Worm (Caenorhabditis elegans) whole organism, L4 larva: ENCODE data around the gene str-172.

Experiments
- F44E2.7 ChIP-seq: fragments of 200-800 bp; sonication (Bioruptor generic); IDR thresholded peaks from 2 replicates; pipeline ENCODE4 v2.1.2; 2022; ENCODE audit warnings: missing genetic modification characterization, missing compliant biosample characterization
- F49E8.2 ChIP-seq: sonication (generic microtip); optimal IDR thresholded peaks from 2 replicates; lab custom pipeline; 2016; ENCODE audit warnings: missing compliant biosample characterization, mild to moderate bottlenecking, missing genetic modification characterization, borderline replicate concordance
- T20F7.1 ChIP-seq: fragments of 200-800 bp; sonication (Bioruptor generic); optimal IDR thresholded peaks from 2 replicates; lab custom pipeline; 2018; ENCODE audit warnings: mild to moderate bottlenecking, missing genetic modification characterization, missing compliant biosample characterization
- T26A8.4 ChIP-seq: fragments of 200-800 bp; sonication (Bioruptor generic); IDR thresholded peaks from 2 replicates; pipeline ENCODE4 v1.3.6; 2022; ENCODE audit warnings: missing genetic modification characterization, missing compliant biosample characterization
- Y105C5A.15 ChIP-seq: fragments of 200-800 bp; sonication (Bioruptor generic); IDR thresholded peaks from 2 replicates; pipeline ENCODE4 v1.3.6; 2022; ENCODE audit warnings: missing genetic modification characterization, missing compliant biosample characterization
- Y75B8A.6 ChIP-seq: fragments of 200-800 bp; sonication (Bioruptor generic); IDR thresholded peaks from 2 replicates; pipeline ENCODE4 v1.3.6; 2022; ENCODE audit warnings: missing genetic modification reagents, missing genetic modification characterization, missing compliant biosample characterization
- ZK337.2 ChIP-seq: fragments of 200-800 bp; sonication (Bioruptor generic); IDR thresholded peaks from 2 replicates; pipeline ENCODE4 v1.3.6; 2022; ENCODE audit warnings: missing genetic modification reagents, missing genetic modification characterization, missing compliant biosample characterization
- ZK546.5 ChIP-seq, 2 experiments: sonication (generic microtip); optimal IDR thresholded peaks; 2 replicates each; lab custom pipeline; 2017; ENCODE audit warnings: missing biosample characterization in 2 of 2, missing genetic modification characterization in 2 of 2
- aha-1 ChIP-seq: fragments of 150-350 bp; peaks from one replicate; lab custom pipeline; 2014; ENCODE audit warnings: missing biosample characterization, missing genetic modification characterization
- ceh-20 ChIP-seq: fragments of 200-800 bp; sonication (Bioruptor generic); IDR thresholded peaks from 2 replicates; pipeline ENCODE4 v1.3.6; 2022; ENCODE audit warnings: missing genetic modification reagents, missing genetic modification characterization, missing compliant biosample characterization
- ceh-44 ChIP-seq: fragments of 200-800 bp; sonication (Bioruptor generic); IDR thresholded peaks from 2 replicates; pipeline ENCODE4 v1.3.6; 2022; ENCODE audit warnings: missing genetic modification reagents, missing genetic modification characterization, missing compliant biosample characterization
- ceh-62 ChIP-seq: sonication (generic microtip); optimal IDR thresholded peaks from 2 replicates; lab custom pipeline; 2017; ENCODE audit warnings: missing biosample characterization, missing genetic modification characterization
- cey-2 ChIP-seq: sonication (generic microtip); optimal IDR thresholded peaks from 3 replicates; lab custom pipeline; 2017; ENCODE audit warnings: missing genetic modification characterization, mild to moderate bottlenecking, missing compliant biosample characterization, antibody characterized with exemption, borderline replicate concordance; ENCODE audit not compliant: insufficient read depth
- ctbp-1 ChIP-seq: fragments of 200-800 bp; sonication (Bioruptor generic); IDR thresholded peaks from 2 replicates; pipeline ENCODE4 v1.3.6; 2022; ENCODE audit warnings: missing genetic modification reagents, missing genetic modification characterization, missing compliant biosample characterization
- daf-12 ChIP-seq: fragments of 150-350 bp; optimal IDR thresholded peaks from 2 replicates; lab custom pipeline; 2014; ENCODE audit warnings: missing biosample characterization, missing genetic modification reagents, missing genetic modification characterization
- daf-8 ChIP-seq: fragments of 200-800 bp; sonication (Bioruptor generic); IDR thresholded peaks from 2 replicates; pipeline ENCODE4 v1.3.6; 2022; ENCODE audit warnings: missing genetic modification characterization, missing compliant biosample characterization
- dmd-9 ChIP-seq: fragments of 200-800 bp; sonication (Bioruptor generic); IDR thresholded peaks from 2 replicates; pipeline ENCODE4 v1.3.6; 2022; ENCODE audit warnings: missing genetic modification reagents, missing genetic modification characterization, missing compliant biosample characterization
- dpl-1 ChIP-seq: fragments of 150-350 bp; optimal IDR thresholded peaks from 2 replicates; lab custom pipeline; 2014; ENCODE audit warnings: missing biosample characterization, missing genetic modification reagents, missing genetic modification characterization
- egl-43 ChIP-seq: fragments of 200-800 bp; sonication (Bioruptor generic); IDR thresholded peaks from 2 replicates; pipeline ENCODE4 v1.3.6; 2022; ENCODE audit warnings: missing genetic modification reagents, missing genetic modification characterization, missing compliant biosample characterization
- fos-1 ChIP-seq: fragments of 150-350 bp; optimal IDR thresholded peaks from 2 replicates; lab custom pipeline; 2014; ENCODE audit warnings: missing biosample characterization, missing genetic modification characterization
- hif-1 ChIP-seq, 2 experiments: sonication (generic microtip); optimal IDR thresholded peaks; 2 replicates each; lab custom pipeline; 2016 to 2017; ENCODE audit warnings: missing compliant biosample characterization in 2 of 2, missing genetic modification characterization in 2 of 2, missing genetic modification reagents in 2 of 2, missing genotype in 2 of 2, mild to moderate bottlenecking in 1 of 2
- hlh-11 ChIP-seq: fragments of 200-800 bp; sonication (Bioruptor generic); optimal IDR thresholded peaks from 2 replicates; lab custom pipeline; 2018; ENCODE audit warnings: mild to moderate bottlenecking, missing genetic modification characterization, missing compliant biosample characterization
- hlh-30 ChIP-seq: sonication (generic microtip); optimal IDR thresholded peaks from 2 replicates; lab custom pipeline; 2017; ENCODE audit warnings: antibody characterized with exemption, mild to moderate bottlenecking, missing genetic modification characterization, missing compliant biosample characterization; ENCODE audit not compliant: insufficient read depth
- lim-7 ChIP-seq: fragments of 200-800 bp; sonication (Bioruptor generic); IDR thresholded peaks from 2 replicates; pipeline ENCODE4 v1.3.6; 2022; ENCODE audit warnings: missing genetic modification characterization, missing compliant biosample characterization
- lin-1 ChIP-seq: fragments of 200-800 bp; sonication (Bioruptor generic); IDR thresholded peaks from 2 replicates; pipeline ENCODE4 v1.3.6; 2022; ENCODE audit warnings: missing genetic modification reagents, missing genetic modification characterization, missing compliant biosample characterization
- lin-13 ChIP-seq: fragments of 150-350 bp; optimal IDR thresholded peaks from 2 replicates; lab custom pipeline; 2014; ENCODE audit warnings: missing biosample characterization, missing genetic modification reagents, missing genetic modification characterization
- lin-29 ChIP-seq: fragments of 200-800 bp; sonication (Bioruptor generic); IDR thresholded peaks from 2 replicates; pipeline ENCODE4 v1.3.6; 2022; ENCODE audit warnings: missing genetic modification reagents, missing genetic modification characterization, missing compliant biosample characterization
- lin-38 ChIP-seq: fragments of 200-800 bp; sonication (Bioruptor generic); IDR thresholded peaks from 2 replicates; pipeline ENCODE4 v1.3.6; 2022; ENCODE audit warnings: missing genetic modification reagents, missing genetic modification characterization, missing compliant biosample characterization
- lir-3 ChIP-seq: sonication (generic microtip); optimal IDR thresholded peaks from 2 replicates; lab custom pipeline; 2016; ENCODE audit warnings: mild to moderate bottlenecking, missing genetic modification characterization, missing compliant biosample characterization
- madf-9 ChIP-seq: fragments of 200-800 bp; sonication (Bioruptor generic); conservative IDR thresholded peaks from 2 replicates; pipeline ENCODE4 v1.3.6; 2022; ENCODE audit warnings: missing genetic modification reagents, missing genetic modification characterization, missing compliant biosample characterization
- nhr-111 ChIP-seq: fragments of 200-800 bp; sonication (Bioruptor generic); optimal IDR thresholded peaks from 2 replicates; lab custom pipeline; 2018; ENCODE audit warnings: mild to moderate bottlenecking, missing genetic modification characterization, missing compliant biosample characterization
- nhr-237 ChIP-seq: sonication (generic microtip); optimal IDR thresholded peaks from 2 replicates; lab custom pipeline; 2017; ENCODE audit warnings: missing biosample characterization, missing genetic modification characterization
- nhr-25 ChIP-seq: sonication (generic microtip); optimal IDR thresholded peaks from 2 replicates; lab custom pipeline; 2017; ENCODE audit warnings: missing genetic modification characterization, mild to moderate bottlenecking, missing compliant biosample characterization, antibody characterized with exemption, moderate library complexity, borderline replicate concordance; ENCODE audit not compliant: insufficient read depth
- nhr-28 ChIP-seq: fragments of 150-350 bp; optimal IDR thresholded peaks from 2 replicates; lab custom pipeline; 2014; ENCODE audit warnings: missing biosample characterization, missing genetic modification characterization
- nhr-48 ChIP-seq: sonication (generic microtip); optimal IDR thresholded peaks from 2 replicates; lab custom pipeline; 2016; ENCODE audit warnings: mild to moderate bottlenecking, missing genetic modification characterization, missing compliant biosample characterization
- nhr-77 ChIP-seq: fragments of 150-350 bp; optimal IDR thresholded peaks from 2 replicates; lab custom pipeline; 2014; ENCODE audit warnings: missing biosample characterization, missing genetic modification characterization
- php-3 ChIP-seq: fragments of 200-800 bp; sonication (Bioruptor generic); IDR thresholded peaks from 2 replicates; pipeline ENCODE4 v1.3.6; 2022; ENCODE audit warnings: missing genetic modification reagents, missing genetic modification characterization, missing compliant biosample characterization
- saeg-2 ChIP-seq: fragments of 200-800 bp; sonication (Bioruptor generic); IDR thresholded peaks from 2 replicates; pipeline ENCODE4 v1.3.6; 2022; ENCODE audit warnings: missing genetic modification reagents, missing genetic modification characterization, missing compliant biosample characterization
- skn-1 ChIP-seq: fragments of 150-350 bp; optimal IDR thresholded peaks from 2 replicates; lab custom pipeline; 2014; ENCODE audit warnings: missing biosample characterization, missing genetic modification characterization
- snpc-1.2 ChIP-seq: fragments of 200-800 bp; sonication (Bioruptor generic); IDR thresholded peaks from 2 replicates; pipeline ENCODE4 v1.3.6; 2022; ENCODE audit warnings: missing genetic modification reagents, missing genetic modification characterization, missing compliant biosample characterization
- tag-97 ChIP-seq: fragments of 200-800 bp; sonication (Bioruptor generic); IDR thresholded peaks from 2 replicates; pipeline ENCODE4 v1.3.6; 2022; ENCODE audit warnings: missing genetic modification characterization, missing compliant biosample characterization
- tra-1 ChIP-seq: fragments of 200-800 bp; sonication (Bioruptor generic); IDR thresholded peaks from 2 replicates; pipeline ENCODE4 v1.3.6; 2022; ENCODE audit warnings: missing genetic modification reagents, missing genetic modification characterization, missing compliant biosample characterization
- unc-130 ChIP-seq: sonication (generic microtip); optimal IDR thresholded peaks from 2 replicates; lab custom pipeline; 2016; ENCODE audit warnings: missing genetic modification reagents, missing genetic modification characterization, missing compliant biosample characterization
- vab-7 ChIP-seq: fragments of 200-800 bp; sonication (Bioruptor generic); IDR thresholded peaks from 2 replicates; pipeline ENCODE4 v1.3.6; 2022; ENCODE audit warnings: missing genetic modification reagents, missing genetic modification characterization, missing compliant biosample characterization
- zag-1 ChIP-seq: fragments of 150-350 bp; optimal IDR thresholded peaks from 2 replicates; lab custom pipeline; 2014; ENCODE audit warnings: missing biosample characterization, missing genetic modification characterization
- zip-2 ChIP-seq: fragments of 150-350 bp; optimal IDR thresholded peaks from 2 replicates; lab custom pipeline; 2014; ENCODE audit warnings: missing biosample characterization, missing genetic modification characterization

Gene str-172

DNA sequence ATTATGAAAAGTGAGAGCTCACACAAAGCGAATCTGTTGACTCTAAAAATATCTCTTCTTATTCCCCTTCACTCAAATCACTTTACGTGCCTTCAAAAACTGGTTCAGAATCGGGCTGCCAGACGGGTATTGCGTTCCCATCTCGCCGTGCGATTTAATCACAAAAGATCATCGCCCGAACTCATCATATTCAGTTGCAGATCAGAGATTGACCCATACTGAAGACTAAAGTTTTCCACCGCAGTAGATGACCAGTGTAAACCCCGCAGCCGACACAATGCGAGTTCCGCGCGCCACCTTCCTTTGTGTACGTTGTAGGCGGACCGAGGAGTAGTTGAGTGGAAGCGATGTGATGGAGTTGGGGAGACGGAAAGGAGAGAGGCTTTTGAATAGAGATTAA lies 13.1 kb upstream of the str-172 start (continued):
- TF ChIP-seq lir-3 (no peak), nhr-77 (tag; lab: Kevin White, UChicago) (no peak), tag-97 (GFP tag; lab: Robert Waterston, UW) (no peak), hif-1 (tag; optimal IDR thresholded peaks at IDR 0.05; lab: Kevin White, UChicago) (no peak), lin-38 (GFP tag; lab: Robert Waterston, UW) (no peak; the same call in none of the 2 replicates), Y105C5A.15 (GFP tag; lab: Robert Waterston, UW) (no peak), php-3 (GFP tag; lab: Robert Waterston, UW) (no peak), cey-2 (tag; lab: Kevin White, UChicago) (no peak), F49E8.2 (tag; lab: Kevin White, UChicago) (peak; percentile 94), snpc-1.2 (GFP tag; lab: Robert Waterston, UW) (peak; percentile 100), F44E2.7 (no peak), lin-13 (GFP tag; lab: Kevin White, UChicago) (peak; percentile 48), ctbp-1 (no peak), ZK337.2 (GFP tag; lab: Robert Waterston, UW) (no peak), T20F7.1 (GFP tag; lab: Kevin White, UChicago) (no peak), nhr-28 (tag; lab: Kevin White, UChicago) (no peak), nhr-25 (no peak), zag-1 (tag; lab: Kevin White, UChicago) (no peak), vab-7 (GFP tag; lab: Robert Waterston, UW) (no peak), dmd-9 (no peak), hlh-30 (no peak), ceh-20 (GFP tag; lab: Robert Waterston, UW) (no peak), daf-12 (no peak), lin-29 (GFP tag; lab: Robert Waterston, UW) (no peak), aha-1 (tag; lab: Kevin White, UChicago) (peak; percentile 94), nhr-111 (no peak), nhr-237 (tag; lab: Kevin White, UChicago) (no peak), unc-130 (GFP tag; lab: Kevin White, UChicago) (peak; percentile 58), tra-1 (GFP tag; lab: Robert Waterston, UW) (no peak), fos-1 (tag; lab: Kevin White, UChicago) (no peak), T26A8.4 (GFP tag; lab: Robert Waterston, UW) (no peak), Y75B8A.6 (GFP tag; lab: Robert Waterston, UW) (no peak), saeg-2 (GFP tag; lab: Robert Waterston, UW) (no peak), ZK546.5 (tag; optimal IDR thresholded peaks at IDR 0.05; lab: Kevin White, UChicago) (no peak), lim-7 (no peak)

DNA sequence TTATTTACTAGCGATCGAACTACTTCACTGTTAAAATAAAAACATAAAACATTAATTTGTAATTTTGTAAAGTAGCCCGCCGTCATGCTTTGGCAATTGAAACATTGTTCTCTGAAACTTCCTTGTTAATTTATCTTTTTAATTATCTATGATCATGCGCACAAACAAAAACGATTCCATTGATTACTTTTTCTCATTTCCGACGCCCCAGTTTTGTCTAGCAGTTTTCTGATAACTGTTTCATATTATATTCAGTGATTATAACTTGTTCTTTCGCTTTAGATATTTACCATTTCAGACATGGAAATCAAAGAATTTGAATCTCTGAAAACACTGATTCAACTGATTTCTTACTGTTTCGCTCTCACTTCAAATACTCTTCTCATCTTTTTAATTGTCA lies 9.6 kb upstream of the str-172 start, which contains the start of gene str-170:
Gene str-170, plus strand, starts transcription at position 301 of the 400 bp plus-strand sequence.
- TF ChIP-seq ZK337.2 (GFP tag; lab: Robert Waterston, UW) (no peak), lin-13 (GFP tag; lab: Kevin White, UChicago) (no peak), lin-1 (GFP tag; lab: Robert Waterston, UW) (no peak), zip-2 (no peak), daf-8 (no peak), dpl-1 (GFP tag; lab: Kevin White, UChicago) (no peak), nhr-48 (no peak), madf-9 (no peak), ZK546.5 (tag; optimal IDR thresholded peaks at IDR 0.05; lab: Kevin White, UChicago) (no peak), Y105C5A.15 (GFP tag; lab: Robert Waterston, UW) (no peak), hlh-11 (tag; lab: Kevin White, UChicago) (no peak), egl-43 (GFP tag; lab: Robert Waterston, UW) (no peak), ceh-44 (GFP tag; lab: Robert Waterston, UW) (no peak), ceh-62 (tag; lab: Kevin White, UChicago) (no peak), skn-1 (tag; lab: Kevin White, UChicago) (no peak)
